Fruit fly (Drosophila melanogaster) whole organism, prepupa: ENCODE data around the gene TBC1D16.
A peak's percentile ranks its signal among the peaks of the same experiment; 100 is the strongest.

Experiments used
- CG10631 ChIP-seq: fragments of 200-800 bp; sonication (Bioruptor generic); optimal IDR thresholded peaks from 2 replicates; lab custom pipeline; 2016; ENCODE audit warnings: missing biosample characterization, missing genetic modification characterization
- CG10669 ChIP-seq: fragments of 200-800 bp; sonication (Bioruptor generic); optimal IDR thresholded peaks from 3 replicates; lab custom pipeline; 2018; ENCODE audit warnings: missing biosample characterization, mild to moderate bottlenecking, missing genetic modification characterization, moderate library complexity
- CG11294 ChIP-seq: fragments of 200-800 bp; sonication (Bioruptor generic); IDR thresholded peaks from 2 replicates; pipeline ENCODE4 v1.3.6; 2022; ENCODE audit warnings: missing biosample characterization, missing genetic modification characterization
- CG11762 ChIP-seq: fragments of 200-800 bp; sonication (Bioruptor generic); optimal IDR thresholded peaks from 3 replicates; lab custom pipeline; 2016; ENCODE audit warnings: missing biosample characterization, missing genetic modification characterization; ENCODE audit not compliant: insufficient read depth
- CG11902 ChIP-seq: fragments of 200-800 bp; sonication (Bioruptor generic); optimal IDR thresholded peaks from 3 replicates; lab custom pipeline; 2016; ENCODE audit warnings: missing biosample characterization, missing genetic modification characterization
- CG31627 ChIP-seq: fragments of 200-800 bp; sonication (Bioruptor generic); optimal IDR thresholded peaks from 3 replicates; lab custom pipeline; 2016; ENCODE audit warnings: missing biosample characterization, missing genetic modification characterization
- CG34406 ChIP-seq: fragments of 200-800 bp; sonication (Bioruptor generic); optimal IDR thresholded peaks from 3 replicates; lab custom pipeline; 2016; ENCODE audit warnings: missing biosample characterization, missing genetic modification characterization
- CG3919 ChIP-seq: fragments of 200-800 bp; sonication (Bioruptor generic); optimal IDR thresholded peaks from 3 replicates; lab custom pipeline; 2016; ENCODE audit warnings: missing biosample characterization, missing genetic modification characterization
- CG6276 ChIP-seq: fragments of 200-800 bp; sonication (Bioruptor generic); optimal IDR thresholded peaks from 2 replicates; lab custom pipeline; 2017; ENCODE audit warnings: missing biosample characterization, mild to moderate bottlenecking, missing genetic modification characterization
- CG6792 ChIP-seq: fragments of 200-800 bp; sonication (Bioruptor generic); optimal IDR thresholded peaks from 3 replicates; lab custom pipeline; 2016; ENCODE audit warnings: missing biosample characterization, missing genetic modification characterization
- CG6854 ChIP-seq: fragments of 200-800 bp; sonication (Bioruptor generic); optimal IDR thresholded peaks from 2 replicates; lab custom pipeline; 2017; ENCODE audit warnings: missing biosample characterization, mild to moderate bottlenecking, missing genetic modification characterization
- CG7368 ChIP-seq: fragments of 200-800 bp; sonication (Bioruptor generic); optimal IDR thresholded peaks from 3 replicates; lab custom pipeline; 2016; ENCODE audit warnings: missing biosample characterization, missing genetic modification characterization
- CG8632 ChIP-seq: fragments of 200-800 bp; sonication (Bioruptor generic); optimal IDR thresholded peaks from 3 replicates; lab custom pipeline; 2016; ENCODE audit warnings: missing biosample characterization, missing genetic modification characterization
- CG9139 ChIP-seq: fragments of 200-800 bp; sonication (Bioruptor generic); optimal IDR thresholded peaks from 3 replicates; lab custom pipeline; 2017; ENCODE audit warnings: missing biosample characterization, mild to moderate bottlenecking, missing genetic modification characterization
- Eip78C ChIP-seq: fragments of 200-800 bp; sonication (Bioruptor generic); peaks from one replicate; lab custom pipeline; 2016; ENCODE audit warnings: missing biosample characterization, missing genetic modification characterization
- Eip93F ChIP-seq: fragments of 200-800 bp; sonication (Bioruptor generic); optimal IDR thresholded peaks from 2 replicates; lab custom pipeline; 2016; ENCODE audit warnings: missing biosample characterization, mild to moderate bottlenecking, missing genetic modification characterization
- Ets21C ChIP-seq: fragments of 200-800 bp; sonication (Bioruptor generic); optimal IDR thresholded peaks from 3 replicates; lab custom pipeline; 2016; ENCODE audit warnings: missing biosample characterization, missing genetic modification characterization
- Gug ChIP-seq: fragments of 200-800 bp; sonication (Bioruptor generic); IDR thresholded peaks from 2 replicates; pipeline ENCODE4 v1.3.6; 2022; ENCODE audit warnings: missing biosample characterization, missing genetic modification characterization
- Hr38 ChIP-seq: sonication (Bioruptor generic); optimal IDR thresholded peaks from 2 replicates; lab custom pipeline; 2016; ENCODE audit warnings: missing biosample characterization, missing genetic modification characterization
- Hr4 ChIP-seq: fragments of 200-800 bp; sonication (Bioruptor generic); optimal IDR thresholded peaks from 3 replicates; lab custom pipeline; 2016; ENCODE audit warnings: missing biosample characterization, missing genetic modification characterization
- Lpt ChIP-seq: fragments of 200-800 bp; sonication (Bioruptor generic); optimal IDR thresholded peaks from 3 replicates; lab custom pipeline; 2016; ENCODE audit warnings: missing biosample characterization, missing genetic modification characterization
- Met ChIP-seq: fragments of 200-800 bp; sonication (Bioruptor generic); optimal IDR thresholded peaks from 3 replicates; lab custom pipeline; 2016; ENCODE audit warnings: missing biosample characterization, missing genetic modification characterization
- Sox102F ChIP-seq: fragments of 200-800 bp; sonication (Bioruptor generic); optimal IDR thresholded peaks from 2 replicates; lab custom pipeline; 2016; ENCODE audit warnings: missing biosample characterization, mild to moderate bottlenecking, missing genetic modification characterization
- Sox14 ChIP-seq: fragments of 200-800 bp; sonication (Bioruptor generic); optimal IDR thresholded peaks from 3 replicates; lab custom pipeline; 2016; ENCODE audit warnings: missing biosample characterization, missing genetic modification characterization
- Sox15 ChIP-seq: fragments of 200-800 bp; sonication (Bioruptor generic); optimal IDR thresholded peaks from 3 replicates; lab custom pipeline; 2016; ENCODE audit warnings: missing biosample characterization, missing genetic modification characterization
- achi ChIP-seq: fragments of 200-800 bp; sonication (Bioruptor generic); optimal IDR thresholded peaks from 3 replicates; lab custom pipeline; 2016; ENCODE audit warnings: missing biosample characterization, missing genetic modification characterization
- acj6 ChIP-seq: fragments of 200-800 bp; sonication (Bioruptor generic); optimal IDR thresholded peaks from 3 replicates; lab custom pipeline; 2016; ENCODE audit warnings: missing biosample characterization, missing genetic modification characterization
- dac ChIP-seq: fragments of 200-800 bp; sonication (Bioruptor generic); optimal IDR thresholded peaks from 2 replicates; lab custom pipeline; 2017; ENCODE audit warnings: missing biosample characterization, mild to moderate bottlenecking, missing genetic modification characterization
- dsx ChIP-seq: fragments of 200-800 bp; optimal IDR thresholded peaks from 3 replicates; lab custom pipeline; 2019; ENCODE audit warnings: missing biosample characterization, mild to moderate bottlenecking, missing genetic modification characterization, moderate library complexity; ENCODE audit not compliant: poor library complexity, severe bottlenecking
- eg ChIP-seq: fragments of 200-800 bp; sonication (Bioruptor generic); IDR thresholded peaks from 3 replicates; pipeline ENCODE4 v1.3.6; 2022; ENCODE audit warnings: missing biosample characterization, missing genetic modification characterization
- esn ChIP-seq: fragments of 200-800 bp; sonication (Bioruptor generic); optimal IDR thresholded peaks from 2 replicates; lab custom pipeline; 2016; ENCODE audit warnings: missing biosample characterization, mild to moderate bottlenecking, missing genetic modification characterization, moderate library complexity
- fd85E ChIP-seq: fragments of 200-800 bp; sonication (Bioruptor generic); optimal IDR thresholded peaks from 3 replicates; lab custom pipeline; 2016; ENCODE audit warnings: missing biosample characterization, missing genetic modification characterization
- fkh ChIP-seq: fragments of 200-800 bp; sonication (Bioruptor generic); optimal IDR thresholded peaks from 3 replicates; lab custom pipeline; 2017; ENCODE audit warnings: missing biosample characterization, mild to moderate bottlenecking, missing genetic modification characterization, moderate library complexity
- net ChIP-seq: fragments of 200-800 bp; sonication (Bioruptor generic); optimal IDR thresholded peaks from 3 replicates; lab custom pipeline; 2016; ENCODE audit warnings: missing biosample characterization, missing genetic modification characterization
- pdm3 ChIP-seq: fragments of 200-800 bp; sonication (Bioruptor generic); optimal IDR thresholded peaks from 3 replicates; lab custom pipeline; 2016; ENCODE audit warnings: missing biosample characterization, missing genetic modification characterization
- salr ChIP-seq, 2 experiments: fragments of 200-800 bp; sonication (Bioruptor generic); optimal IDR thresholded peaks; 3 replicates each; lab custom pipeline; 2016 to 2018; ENCODE audit warnings: missing biosample characterization in 2 of 2, missing genetic modification characterization in 2 of 2, mild to moderate bottlenecking in 1 of 2
- spab ChIP-seq: fragments of 200-800 bp; sonication (Bioruptor generic); optimal IDR thresholded peaks from 2 replicates; lab custom pipeline; 2017; ENCODE audit warnings: missing biosample characterization, mild to moderate bottlenecking, missing genetic modification characterization, missing genetic modification reagents
- svp ChIP-seq: fragments of 200-800 bp; sonication (Bioruptor generic); peaks from one replicate; lab custom pipeline; 2016; ENCODE audit warnings: missing biosample characterization, missing genetic modification characterization
- topi ChIP-seq: fragments of 200-800 bp; sonication (Bioruptor generic); optimal IDR thresholded peaks from 3 replicates; lab custom pipeline; 2016; ENCODE audit warnings: missing biosample characterization, missing genetic modification characterization
- vri ChIP-seq: fragments of 200-800 bp; sonication (Bioruptor generic); optimal IDR thresholded peaks from 3 replicates; lab custom pipeline; 2016; ENCODE audit warnings: missing biosample characterization, mild to moderate bottlenecking, missing genetic modification characterization

Gene TBC1D16

DNA sequence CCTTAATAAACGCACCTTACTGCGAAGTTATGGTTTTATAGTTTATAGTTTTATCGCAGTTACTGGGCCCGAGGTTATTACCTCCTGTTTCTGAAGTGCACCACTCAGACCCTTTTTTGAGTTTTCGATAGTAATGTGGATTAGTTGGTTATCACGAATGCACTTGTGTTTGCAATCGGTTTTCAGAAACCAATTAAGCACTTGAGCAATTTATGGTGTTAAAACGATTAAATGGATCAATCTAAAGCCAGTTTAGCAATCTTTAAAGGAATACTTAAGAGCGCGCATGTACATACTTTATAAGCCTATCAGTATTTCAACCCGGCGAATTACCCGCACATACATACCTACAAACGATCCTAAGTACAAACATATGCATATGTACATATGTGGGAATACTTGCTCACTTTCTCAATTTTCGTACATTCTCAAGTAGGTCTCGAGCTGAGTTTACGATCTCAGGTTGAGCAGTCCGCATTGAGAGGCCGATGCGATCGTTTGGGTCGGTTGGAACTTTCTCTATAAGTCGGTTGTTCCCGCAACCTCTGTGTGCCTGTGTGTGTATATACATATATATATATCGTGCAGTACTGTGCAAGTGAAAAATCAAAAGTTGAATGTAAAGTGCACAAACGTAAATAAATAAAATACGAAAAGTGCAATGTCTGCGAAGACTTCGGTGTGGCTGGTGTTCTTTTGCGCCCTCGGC is 21.9 kb upstream of the TBC1D16 start, which contains the start of the genes LManI and LManII:
Gene LManI (minus strand): TSS at position 51 of the 709 bp plus-strand sequence.
Gene LManII (plus strand): TSS at position 468 of the 709 bp plus-strand sequence.
- no peak for TF ChIP-seq achi
- TF ChIP-seq svp (GFP tag; lab: Kevin White, UChicago): peak; percentile 72
- TF ChIP-seq Sox14 (GFP tag; lab: Kevin White, UChicago): no peak
- TF ChIP-seq CG3919: no peak

DNA sequence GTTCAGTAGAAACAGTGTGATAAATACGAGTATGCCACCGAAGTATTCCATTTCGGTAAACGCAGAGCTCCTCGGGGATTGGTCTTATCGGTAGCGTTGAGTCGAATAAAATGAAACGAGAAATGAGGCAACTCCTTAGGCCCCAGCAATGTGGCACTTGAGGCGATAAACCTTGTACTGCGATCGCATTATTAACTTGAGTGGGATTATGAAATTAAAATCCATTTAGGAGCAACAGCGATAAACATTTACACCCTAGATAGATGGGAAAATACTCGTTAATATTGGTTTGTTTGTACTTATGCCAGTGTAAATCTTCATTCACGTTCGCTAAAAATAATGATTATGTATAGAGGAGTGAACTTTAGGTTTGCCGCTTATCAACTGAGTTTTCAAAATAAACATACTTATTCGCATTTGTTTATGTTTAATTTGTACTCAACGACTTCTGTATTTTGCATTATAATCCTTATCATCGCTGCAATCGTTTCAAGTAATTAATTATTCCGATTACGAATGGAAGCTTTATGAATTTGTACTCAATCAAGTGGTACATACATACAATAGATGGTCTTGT is 20.6 kb upstream of the TBC1D16 start:
- TF ChIP-seq Eip78C (GFP tag; lab: Kevin White, UChicago) (peak; percentile 53), vri (GFP tag; lab: Kevin White, UChicago) (peak; percentile 93), net (GFP tag; lab: Kevin White, UChicago) (no peak), svp (GFP tag; lab: Kevin White, UChicago) (peak; percentile 78)

DNA sequence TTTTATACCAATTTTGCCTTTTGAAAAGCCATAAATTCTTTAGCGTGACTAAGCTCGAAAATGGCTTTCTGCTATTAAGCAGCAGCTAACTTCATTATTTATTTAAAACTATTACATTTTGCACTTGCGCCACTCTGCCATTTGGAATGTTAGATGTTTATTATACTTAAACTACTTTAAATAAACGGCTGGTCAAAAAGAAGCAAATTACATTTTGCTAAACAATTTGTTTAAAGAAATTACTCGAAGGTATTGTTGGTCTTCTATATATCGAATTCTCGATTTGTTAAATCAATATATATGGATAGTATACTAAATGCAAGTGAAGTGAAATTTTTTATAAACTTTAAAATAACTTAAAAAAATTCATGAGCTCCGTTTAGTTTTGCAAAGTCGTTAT is 16.8 kb upstream of the TBC1D16 start, which contains the start of gene ppk10:
Gene ppk10 (minus strand): TSS at position 101 of the 400 bp plus-strand sequence.
- TF ChIP-seq esn (GFP tag; lab: Kevin White, UChicago) (no peak), Gug (GFP tag; lab: Robert Waterston, UW) (no peak), achi (no peak), CG9139 (GFP tag; lab: Kevin White, UChicago) (no peak), net (GFP tag; lab: Kevin White, UChicago) (no peak), Met (no peak), salr (GFP tag; optimal IDR thresholded peaks at IDR 0.05; lab: Kevin White, UChicago) (no peak), CG6276 (no peak), CG6854 (no peak), CG34406 (no peak), fkh (GFP tag; lab: Kevin White, UChicago) (no peak), CG11294 (no peak), CG11762 (GFP tag; lab: Kevin White, UChicago) (no peak), svp (GFP tag; lab: Kevin White, UChicago) (no peak), Sox15 (GFP tag; lab: Kevin White, UChicago) (no peak), CG8632 (no peak), fd85E (GFP tag; lab: Kevin White, UChicago) (no peak), Hr4 (GFP tag; lab: Kevin White, UChicago) (no peak)

DNA sequence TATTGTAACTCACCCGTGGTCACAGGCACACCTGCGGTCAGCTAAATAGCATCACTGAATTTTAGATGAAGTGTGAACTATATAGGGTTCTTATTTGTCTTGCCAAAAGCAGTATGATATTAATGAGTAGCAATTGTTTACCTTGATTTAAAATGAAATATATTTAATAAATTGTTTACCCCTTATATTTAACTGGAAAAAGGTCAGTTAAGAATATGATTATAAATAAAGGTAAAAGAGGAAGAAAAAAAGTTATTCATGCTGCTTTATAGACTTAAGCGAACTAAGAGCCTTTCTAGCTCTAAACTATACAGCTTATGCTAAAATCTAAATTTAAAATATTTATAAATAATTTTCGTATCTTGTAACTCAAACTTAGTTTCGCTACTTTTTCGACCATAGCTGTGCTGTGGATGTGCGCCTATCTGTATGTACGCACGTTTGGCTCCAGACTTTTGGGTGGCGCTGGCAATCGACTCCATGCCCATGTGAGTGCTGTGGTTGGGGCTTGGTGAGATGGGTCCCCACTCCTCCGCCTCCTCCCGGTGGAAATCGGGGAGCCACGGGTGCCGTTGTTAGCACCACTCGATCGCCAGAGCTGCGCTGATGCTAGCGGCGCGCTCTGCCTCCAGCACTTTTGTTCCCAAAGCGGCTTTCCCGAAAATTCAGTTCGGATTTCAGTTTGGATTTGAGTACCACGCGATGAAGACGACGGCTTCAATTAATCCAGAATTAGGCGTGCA is 6.8 kb upstream of the TBC1D16 start, which contains the start of gene loh:
Gene loh (plus strand): TSS at position 487 of the 743 bp plus-strand sequence.
- peak; percentile 13 for TF ChIP-seq CG11902 (GFP tag; lab: Kevin White, UChicago)
- no peak for TF ChIP-seq CG31627 (GFP tag; lab: Kevin White, UChicago)
- no peak for TF ChIP-seq salr (GFP tag; optimal IDR thresholded peaks at IDR 0.05; lab: Kevin White, UChicago)
- TF ChIP-seq Lpt (GFP tag; lab: Kevin White, UChicago): no peak
- no peak for TF ChIP-seq dsx (GFP tag; lab: Kevin White, UChicago)
- peak; percentile 40 for TF ChIP-seq acj6
- no peak for TF ChIP-seq spab (GFP tag; lab: Kevin White, UChicago)
- TF ChIP-seq eg (GFP tag; lab: Robert Waterston, UW): no peak
- TF ChIP-seq Eip93F: no peak
- no peak for TF ChIP-seq Met
- TF ChIP-seq CG6854: no peak
- TF ChIP-seq CG8632: no peak
- TF ChIP-seq dac (GFP tag; lab: Kevin White, UChicago): no peak
- TF ChIP-seq fkh (GFP tag; lab: Kevin White, UChicago): no peak
- no peak for TF ChIP-seq Hr38 (GFP tag; lab: Kevin White, UChicago)
- TF ChIP-seq CG9139 (GFP tag; lab: Kevin White, UChicago): no peak
- no peak for TF ChIP-seq CG10669 (GFP tag; lab: Kevin White, UChicago)
- no peak for TF ChIP-seq net (GFP tag; lab: Kevin White, UChicago)
- peak; percentile 37 for TF ChIP-seq CG6792 (GFP tag; lab: Kevin White, UChicago)
- no peak for TF ChIP-seq achi
- TF ChIP-seq vri (GFP tag; lab: Kevin White, UChicago): no peak
- no peak for TF ChIP-seq Sox102F (GFP tag; lab: Kevin White, UChicago)
- TF ChIP-seq CG10631 (GFP tag; lab: Kevin White, UChicago): peak; percentile 49
- no peak for TF ChIP-seq CG11294
- TF ChIP-seq Ets21C (GFP tag; lab: Kevin White, UChicago): no peak
- TF ChIP-seq CG7368 (GFP tag; lab: Kevin White, UChicago): no peak
- no peak for TF ChIP-seq pdm3 (GFP tag; lab: Kevin White, UChicago)
- peak; percentile 35 for TF ChIP-seq topi (GFP tag; lab: Kevin White, UChicago)
- TF ChIP-seq fd85E (GFP tag; lab: Kevin White, UChicago): no peak
- no peak for TF ChIP-seq CG6276
- peak; percentile 32 for TF ChIP-seq Hr4 (GFP tag; lab: Kevin White, UChicago)
- TF ChIP-seq CG34406: no peak
